Fruit fly (Drosophila melanogaster) whole organism, embryonic: Measurements from ENCODE around the gene brat.

Experiments used
- ATbp ChIP-seq: fragments of 200-800 bp; sonication (Bioruptor generic); optimal IDR thresholded peaks from 2 replicates; lab custom pipeline; 2017; ENCODE audit warnings: missing biosample characterization, mild to moderate bottlenecking, missing genetic modification characterization, missing genetic modification reagents
- BEAF-32 ChIP-seq: fragments of 200-800 bp; sonication (Bioruptor generic); optimal IDR thresholded peaks from 3 replicates; lab custom pipeline; 2017; ENCODE audit warnings: missing biosample characterization, missing genetic modification characterization, mild to moderate bottlenecking, moderate library complexity, missing genetic modification reagents
- CG10366 ChIP-seq: fragments of 200-800 bp; sonication (Bioruptor generic); IDR thresholded peaks from 2 replicates; pipeline ENCODE4 v1.3.6; 2022; ENCODE audit warnings: missing biosample characterization, missing genetic modification characterization
- CG11560 ChIP-seq: fragments of 200-800 bp; sonication (Bioruptor generic); IDR thresholded peaks from 3 replicates; pipeline ENCODE4 v1.3.6; 2022; ENCODE audit warnings: missing biosample characterization, missing genetic modification characterization
- CG15514 ChIP-seq: fragments of 200-800 bp; sonication (Bioruptor generic); optimal IDR thresholded peaks from 3 replicates; lab custom pipeline; 2017; ENCODE audit warnings: missing biosample characterization, missing genetic modification characterization, mild to moderate bottlenecking, moderate library complexity, missing genetic modification reagents
- CG1832 ChIP-seq: fragments of 200-800 bp; sonication (Bioruptor generic); optimal IDR thresholded peaks from 2 replicates; lab custom pipeline; 2017; ENCODE audit warnings: missing biosample characterization, mild to moderate bottlenecking, missing genetic modification characterization, inconsistent platforms
- CG18476 ChIP-seq: fragments of 200-800 bp; sonication (Bioruptor generic); optimal IDR thresholded peaks from 2 replicates; lab custom pipeline; 2016; ENCODE audit warnings: missing biosample characterization, mild to moderate bottlenecking, missing genetic modification characterization
- CG18619 ChIP-seq: fragments of 200-800 bp; sonication (Bioruptor generic); optimal IDR thresholded peaks from 3 replicates; lab custom pipeline; 2017; ENCODE audit warnings: missing biosample characterization, mild to moderate bottlenecking, missing genetic modification characterization
- CG2116 ChIP-seq: fragments of 200-800 bp; sonication (Bioruptor generic); optimal IDR thresholded peaks from 3 replicates; lab custom pipeline; 2018; ENCODE audit warnings: missing biosample characterization, mild to moderate bottlenecking, missing genetic modification characterization
- CG2712 ChIP-seq: fragments of 200-800 bp; optimal IDR thresholded peaks from 3 replicates; lab custom pipeline; 2019; ENCODE audit warnings: missing biosample characterization, mild to moderate bottlenecking, missing genetic modification characterization, moderate library complexity
- CG2889 ChIP-seq: fragments of 200-800 bp; sonication (Bioruptor generic); IDR thresholded peaks from 3 replicates; pipeline ENCODE4 v1.3.6; 2022; ENCODE audit warnings: missing biosample characterization, missing genetic modification characterization
- CG31365 ChIP-seq: fragments of 200-800 bp; sonication (Bioruptor generic); optimal IDR thresholded peaks from 2 replicates; lab custom pipeline; 2018; ENCODE audit warnings: missing biosample characterization, mild to moderate bottlenecking, missing genetic modification characterization
- CG3163 ChIP-seq: fragments of 200-800 bp; sonication (Bioruptor generic); optimal IDR thresholded peaks from 3 replicates; lab custom pipeline; 2016; ENCODE audit warnings: missing biosample characterization, missing genetic modification characterization
- CG32772 ChIP-seq: fragments of 200-800 bp; sonication (Bioruptor generic); IDR thresholded peaks from 2 replicates; pipeline ENCODE4 v1.3.6; 2022; ENCODE audit warnings: missing biosample characterization, missing genetic modification characterization
- CG34376 ChIP-seq: fragments of 200-800 bp; sonication (Bioruptor generic); optimal IDR thresholded peaks from 2 replicates; lab custom pipeline; 2018; ENCODE audit warnings: missing biosample characterization, mild to moderate bottlenecking, missing genetic modification characterization
- CG4730 ChIP-seq: fragments of 200-800 bp; sonication (Bioruptor generic); IDR thresholded peaks from 2 replicates; pipeline ENCODE4 v1.3.6; 2022; ENCODE audit warnings: missing biosample characterization, missing genetic modification characterization
- CG5953 ChIP-seq: fragments of 200-800 bp; sonication (Bioruptor generic); IDR thresholded peaks from 2 replicates; pipeline ENCODE4 v1.3.6; 2022; ENCODE audit warnings: missing biosample characterization, missing genetic modification characterization
- CG6272 ChIP-seq: fragments of 200-800 bp; sonication (Bioruptor generic); IDR thresholded peaks from 2 replicates; pipeline ENCODE4 v1.3.6; 2022; ENCODE audit warnings: missing biosample characterization, missing genetic modification characterization
- CG6854 ChIP-seq: fragments of 200-800 bp; sonication (Bioruptor generic); optimal IDR thresholded peaks from 3 replicates; lab custom pipeline; 2017; ENCODE audit warnings: missing biosample characterization, mild to moderate bottlenecking, missing genetic modification characterization
- CG7839 ChIP-seq: fragments of 200-800 bp; sonication (Bioruptor generic); optimal IDR thresholded peaks from 3 replicates; lab custom pipeline; 2018; ENCODE audit warnings: missing biosample characterization, mild to moderate bottlenecking, missing genetic modification characterization, moderate library complexity
- CG8281 ChIP-seq: fragments of 200-800 bp; sonication (Bioruptor generic); optimal IDR thresholded peaks from 2 replicates; lab custom pipeline; 2018; ENCODE audit warnings: missing biosample characterization, mild to moderate bottlenecking, missing genetic modification characterization, moderate library complexity
- Camta ChIP-seq: fragments of 200-800 bp; sonication (Bioruptor generic); optimal IDR thresholded peaks from 2 replicates; lab custom pipeline; 2016; ENCODE audit warnings: missing biosample characterization, missing genetic modification characterization
- D19B ChIP-seq: fragments of 200-800 bp; sonication (Bioruptor generic); optimal IDR thresholded peaks from 2 replicates; lab custom pipeline; 2017; ENCODE audit warnings: missing biosample characterization, mild to moderate bottlenecking, missing genetic modification characterization
- Drgx ChIP-seq: fragments of 200-800 bp; sonication (Bioruptor generic); IDR thresholded peaks from 2 replicates; pipeline ENCODE4 v1.3.6; 2022; ENCODE audit warnings: missing biosample characterization, missing genetic modification characterization
- Elba2 ChIP-seq: fragments of 200-800 bp; sonication (Bioruptor generic); optimal IDR thresholded peaks from 3 replicates; lab custom pipeline; 2016; ENCODE audit warnings: missing biosample characterization, missing genetic modification characterization
- H15 ChIP-seq: fragments of 200-800 bp; sonication (Bioruptor generic); IDR thresholded peaks from 3 replicates; pipeline ENCODE4 v1.3.6; 2022; ENCODE audit warnings: missing biosample characterization, missing genetic modification characterization
- Kr ChIP-seq: fragments of 200-800 bp; sonication (Bioruptor generic); optimal IDR thresholded peaks from 2 replicates; lab custom pipeline; 2017; ENCODE audit warnings: missing biosample characterization, mild to moderate bottlenecking, missing genetic modification characterization
- Nf-YA ChIP-seq: fragments of 200-800 bp; sonication (Bioruptor generic); IDR thresholded peaks from 2 replicates; pipeline ENCODE4 v1.3.6; 2022; ENCODE audit warnings: missing biosample characterization, missing genetic modification characterization
- Sox102F ChIP-seq: fragments of 200-800 bp; sonication (Bioruptor generic); optimal IDR thresholded peaks from 2 replicates; lab custom pipeline; 2018; ENCODE audit warnings: missing biosample characterization, mild to moderate bottlenecking, missing genetic modification characterization, moderate library complexity
- Sry-δ ChIP-seq: fragments of 200-800 bp; sonication (Bioruptor generic); optimal IDR thresholded peaks from 2 replicates; lab custom pipeline; 2016; ENCODE audit warnings: missing biosample characterization, missing genetic modification characterization
- Taf1 ChIP-seq: fragments of 200-800 bp; sonication (Bioruptor generic); IDR thresholded peaks from 2 replicates; pipeline ENCODE4 v1.3.6; 2022; ENCODE audit warnings: missing biosample characterization, missing genetic modification characterization
- bab2 ChIP-seq: fragments of 200-800 bp; sonication (Bioruptor generic); optimal IDR thresholded peaks from 2 replicates; lab custom pipeline; 2016; ENCODE audit warnings: missing biosample characterization, missing genetic modification characterization
- exex ChIP-seq: fragments of 200-800 bp; sonication (Bioruptor generic); optimal IDR thresholded peaks from 4 replicates; lab custom pipeline; 2018; ENCODE audit warnings: missing biosample characterization, mild to moderate bottlenecking, missing genetic modification characterization, moderate library complexity
- fd96Cb ChIP-seq: fragments of 200-800 bp; sonication (Bioruptor generic); optimal IDR thresholded peaks from 2 replicates; lab custom pipeline; 2018; ENCODE audit warnings: missing biosample characterization, mild to moderate bottlenecking, missing genetic modification characterization, moderate library complexity
- gro ChIP-seq: fragments of 200-800 bp; sonication (Bioruptor generic); optimal IDR thresholded peaks from 2 replicates; lab custom pipeline; 2016; ENCODE audit warnings: missing biosample characterization, missing genetic modification characterization
- h ChIP-seq: fragments of >200 bp; optimal IDR thresholded peaks from 2 replicates; lab custom pipeline; 2017
- inv ChIP-seq: fragments of 200-800 bp; sonication (Bioruptor generic); IDR thresholded peaks from 2 replicates; pipeline ENCODE4 v1.3.6; 2022; ENCODE audit warnings: missing biosample characterization, missing genetic modification characterization; ENCODE audit not compliant: partially characterized antibody
- mirr ChIP-seq: fragments of 200-800 bp; sonication (Bioruptor generic); optimal IDR thresholded peaks from 3 replicates; lab custom pipeline; 2018; ENCODE audit warnings: missing biosample characterization, mild to moderate bottlenecking, missing genetic modification characterization
- mld ChIP-seq: fragments of 200-800 bp; sonication (Bioruptor generic); IDR thresholded peaks from 3 replicates; pipeline ENCODE4 v1.3.6; 2022; ENCODE audit warnings: missing biosample characterization, missing genetic modification characterization; ENCODE audit not compliant: partially characterized antibody
- odd ChIP-seq: fragments of 200-800 bp; sonication (Bioruptor generic); optimal IDR thresholded peaks from 2 replicates; lab custom pipeline; 2017; ENCODE audit warnings: missing biosample characterization, mild to moderate bottlenecking, missing genetic modification characterization
- pnt ChIP-seq: fragments of 200-800 bp; sonication (Bioruptor generic); optimal IDR thresholded peaks from 3 replicates; lab custom pipeline; 2016; ENCODE audit warnings: missing biosample characterization, missing genetic modification characterization
- salm ChIP-seq: fragments of 200-800 bp; sonication (Bioruptor generic); optimal IDR thresholded peaks from 2 replicates; lab custom pipeline; 2018; ENCODE audit warnings: missing biosample characterization, mild to moderate bottlenecking, missing genetic modification characterization
- sim ChIP-seq: fragments of 200-800 bp; sonication (Bioruptor generic); IDR thresholded peaks from 2 replicates; pipeline ENCODE4 v1.3.6; 2022; ENCODE audit warnings: missing biosample characterization, missing genetic modification characterization
- slbo ChIP-seq: fragments of 200-800 bp; sonication (Bioruptor generic); IDR thresholded peaks from 2 replicates; pipeline ENCODE4 v1.3.6; 2022; ENCODE audit warnings: missing biosample characterization, missing genetic modification characterization
- slou ChIP-seq: fragments of 200-800 bp; sonication (Bioruptor generic); optimal IDR thresholded peaks from 3 replicates; lab custom pipeline; 2016; ENCODE audit warnings: missing biosample characterization, missing genetic modification characterization
- sna ChIP-seq: fragments of 200-800 bp; sonication (Bioruptor generic); IDR thresholded peaks from 2 replicates; pipeline ENCODE4 v1.3.6; 2022; ENCODE audit warnings: missing biosample characterization, missing genetic modification characterization; ENCODE audit not compliant: partially characterized antibody
- tna ChIP-seq: fragments of 200-800 bp; sonication (Bioruptor generic); IDR thresholded peaks from 2 replicates; pipeline ENCODE4 v1.3.6; 2022; ENCODE audit warnings: missing biosample characterization, missing genetic modification characterization; ENCODE audit not compliant: partially characterized antibody
- tup ChIP-seq: fragments of 200-800 bp; sonication (Bioruptor generic); optimal IDR thresholded peaks from 2 replicates; lab custom pipeline; 2016; ENCODE audit warnings: missing biosample characterization, mild to moderate bottlenecking, missing genetic modification characterization, moderate library complexity

Gene brat

dm6 chr2L:19133465-19134365, at the start of gene brat (continued):
- TF ChIP-seq CG34376 (GFP tag; lab: Kevin White, UChicago) (peak; percentile 14), Taf1 (GFP tag; lab: Robert Waterston, UW) (0 out of 2 replicates have a peak, but pooled peaks have one; percentile 40), CG1832 (GFP tag; lab: Kevin White, UChicago) (no peak), CG10366 (no peak), mirr (GFP tag; lab: Kevin White, UChicago) (peak; percentile 3), gro (GFP tag; lab: Kevin White, UChicago) (no peak), inv (peak; percentile 86), slbo (peak; percentile 61; the same call in 1 of the 2 replicates), slou (GFP tag; lab: Kevin White, UChicago) (no peak), salm (tag; lab: Kevin White, UChicago) (no peak), CG2712 (tag; lab: Kevin White, UChicago) (peak; percentile 61), CG8281 (tag; lab: Kevin White, UChicago) (no peak), CG6272 (GFP tag; lab: Robert Waterston, UW) (0 out of 2 replicates have a peak, but pooled peaks have one; percentile 39), h (lab: Kevin White, UChicago) (no peak), Sox102F (peak; percentile 22), Kr (GFP tag; lab: Kevin White, UChicago) (no peak), CG2889 (GFP tag; lab: Robert Waterston, UW) (no peak), CG3163 (GFP tag; lab: Kevin White, UChicago) (no peak), CG32772 (GFP tag; lab: Robert Waterston, UW) (0 out of 2 replicates have a peak, but pooled peaks have one; percentile 4), CG18476 (peak; percentile 5), odd (GFP tag; lab: Kevin White, UChicago) (no peak), CG11560 (peak; percentile 72; the same call in 2 of the 3 replicates), Elba2 (GFP tag; lab: Kevin White, UChicago) (peak; percentile 76), tna (GFP tag; lab: Robert Waterston, UW) (peak; percentile 73; the same call in 1 of the 2 replicates), mld (GFP tag; lab: Robert Waterston, UW) (peak; percentile 78; the same call in 1 of the 3 replicates), CG15514 (peak; percentile 88), H15 (no peak), sna (GFP tag; lab: Robert Waterston, UW) (peak; percentile 93), ATbp (GFP tag; lab: Kevin White, UChicago) (no peak), Sry-δ (GFP tag; lab: Kevin White, UChicago) (peak; percentile 93), CG31365 (no peak), bab2 (GFP tag; lab: Kevin White, UChicago) (peak; percentile 54), tup (no peak), Nf-YA (GFP tag; lab: Robert Waterston, UW) (no peak), Camta (GFP tag; lab: Kevin White, UChicago) (peak; percentile 47), CG5953 (no peak), CG6854 (GFP tag; lab: Kevin White, UChicago) (no peak), fd96Cb (tag; lab: Kevin White, UChicago) (peak; percentile 1), CG7839 (peak; percentile 38), CG4730 (GFP tag; lab: Robert Waterston, UW) (no peak), CG18619 (no peak), pnt (GFP tag; lab: Kevin White, UChicago) (peak; percentile 59), CG2116 (peak; percentile 87), BEAF-32 (GFP tag; lab: Kevin White, UChicago) (peak; percentile 96), sim (GFP tag; lab: Robert Waterston, UW) (no peak), Drgx (GFP tag; lab: Robert Waterston, UW) (0 out of 2 replicates have a peak, but pooled peaks have one; percentile 21), D19B (GFP tag; lab: Kevin White, UChicago) (no peak), exex (no peak)
